Fruit fly (Drosophila melanogaster): ENCODE results near the gene CG9662.
A peak's percentile ranks its signal among the peaks of the same experiment; 100 is the strongest.

dm6 chr2L:3341231-3341935 lies 35.2 kb downstream of the CG9662 start:
- TF ChIP-seq gl (tag; optimal IDR thresholded peaks at IDR 0.05) (no peak), Pif1B (GFP tag; optimal IDR thresholded peaks at IDR 0.05) (no peak), CG17806 (tag; optimal IDR thresholded peaks at IDR 0.05) (peak; percentile 33)
